Worm (Caenorhabditis elegans): ENCODE data around the gene gst-28.

ce11 chrII:15158364-15158763 lies 9.0 kb downstream of the gst-28 start:
- no peak for TF ChIP-seq lsy-2 (tag; optimal IDR thresholded peaks at IDR 0.05)
- TF ChIP-seq ama-1 (optimal IDR thresholded peaks at IDR 0.05) = no peak
- no peak for TF ChIP-seq aly-2 (tag; optimal IDR thresholded peaks at IDR 0.05)
- TF ChIP-seq F13H6.1 (tag; optimal IDR thresholded peaks at IDR 0.05) = no peak
- no peak for TF ChIP-seq nhr-25 (tag; optimal IDR thresholded peaks at IDR 0.05)
- TF ChIP-seq lin-13 (GFP tag; optimal IDR thresholded peaks at IDR 0.05) = no peak
- no peak for TF ChIP-seq elt-3 (tag; optimal IDR thresholded peaks at IDR 0.05)
- TF ChIP-seq nhr-11 (tag; optimal IDR thresholded peaks at IDR 0.05) = no peak
- no peak for TF ChIP-seq ztf-11 (tag; optimal IDR thresholded peaks at IDR 0.05)
- no peak for TF ChIP-seq lin-39 (tag; optimal IDR thresholded peaks at IDR 0.05)
- no peak for TF ChIP-seq unc-55 (GFP tag; optimal IDR thresholded peaks at IDR 0.05)
- TF ChIP-seq Y55F3AM.14 (GFP tag; optimal IDR thresholded peaks at IDR 0.05) = no peak

Data from whole organism, L2 larva.